Worm (Caenorhabditis elegans) whole organism, young adult: Measurements from ENCODE around the gene ZK809.5.
A peak's percentile ranks its signal among the peaks of the same experiment; 100 is the strongest.

Experiments used
- B0261.1 ChIP-seq: sonication (generic microtip); optimal IDR thresholded peaks from 2 replicates; lab custom pipeline; 2016; ENCODE audit warnings: mild to moderate bottlenecking, missing genetic modification characterization, moderate library complexity, missing compliant biosample characterization
- D2030.7 ChIP-seq: fragments of 200-800 bp; sonication (Bioruptor generic); IDR thresholded peaks from 2 replicates; pipeline ENCODE4 v1.3.6; 2022; ENCODE audit warnings: missing genetic modification reagents, missing genetic modification characterization, missing compliant biosample characterization
- F22D6.2 ChIP-seq: sonication (generic microtip); optimal IDR thresholded peaks from 2 replicates; lab custom pipeline; 2016; ENCODE audit warnings: mild to moderate bottlenecking, missing genetic modification characterization, missing compliant biosample characterization
- F33H1.4 ChIP-seq: fragments of 200-800 bp; sonication (Bioruptor generic); IDR thresholded peaks from 2 replicates; pipeline ENCODE4 v1.3.6; 2022; ENCODE audit warnings: missing genetic modification reagents, missing genetic modification characterization, missing compliant biosample characterization
- F57C9.4 ChIP-seq: sonication (generic microtip); optimal IDR thresholded peaks from 2 replicates; lab custom pipeline; 2017; ENCODE audit warnings: mild to moderate bottlenecking, missing genetic modification characterization, missing compliant biosample characterization
- K11D2.4 ChIP-seq: fragments of 200-800 bp; sonication (Bioruptor generic); IDR thresholded peaks from 2 replicates; pipeline ENCODE4 v1.3.6; 2022; ENCODE audit warnings: missing genetic modification reagents, missing genetic modification characterization, missing compliant biosample characterization
- Y67H2A.10 ChIP-seq: fragments of 200-800 bp; sonication (Bioruptor generic); conservative IDR thresholded peaks from 2 replicates; pipeline ENCODE4 v1.3.6; 2022; ENCODE audit warnings: missing genetic modification reagents, missing genetic modification characterization, missing compliant biosample characterization
- ama-1 ChIP-seq, 3 experiments: fragments of 150-350 bp in 1 of 3; sonication (generic microtip) in 2 of 3; optimal IDR thresholded peaks; 2 replicates each; lab custom pipeline; 2014 to 2018; ENCODE audit warnings: missing biosample characterization in 2 of 3, missing genetic modification characterization in 2 of 3, missing genetic modification reagents in 2 of 3
- cebp-1 ChIP-seq, 2 experiments: fragments of 200-800 bp in 1 of 2; sonication (Bioruptor generic) in 1 of 2; sonication (generic microtip) in 1 of 2; IDR thresholded peaks in 1 of 2; optimal IDR thresholded peaks in 1 of 2; 2 replicates each; pipeline versions ENCODE4 v1.3.6 to Lab custom; 2017 to 2022; ENCODE audit warnings: missing compliant biosample characterization in 2 of 2, missing genetic modification characterization in 2 of 2, mild to moderate bottlenecking in 1 of 2, missing genetic modification reagents in 1 of 2, moderate library complexity in 1 of 2
- cebp-2 ChIP-seq: fragments of 200-800 bp; sonication (Bioruptor generic); IDR thresholded peaks from 2 replicates; pipeline ENCODE4 v1.3.6; 2022; ENCODE audit warnings: missing genetic modification characterization, missing compliant biosample characterization
- ceh-100 ChIP-seq: fragments of 200-800 bp; sonication (Bioruptor generic); IDR thresholded peaks from 2 replicates; pipeline ENCODE4 v1.3.6; 2022; ENCODE audit warnings: missing genetic modification reagents, missing genetic modification characterization, missing compliant biosample characterization
- ceh-27 ChIP-seq: fragments of 200-800 bp; sonication (Bioruptor generic); optimal IDR thresholded peaks from 2 replicates; lab custom pipeline; 2018; ENCODE audit warnings: mild to moderate bottlenecking, missing genetic modification characterization, moderate library complexity, missing compliant biosample characterization
- dox-1 ChIP-seq: fragments of 200-800 bp; sonication (Bioruptor generic); IDR thresholded peaks from 2 replicates; pipeline ENCODE4 v1.3.6; 2022; ENCODE audit warnings: missing genetic modification reagents, missing genetic modification characterization, missing compliant biosample characterization
- dpl-1 ChIP-seq: fragments of 150-350 bp; optimal IDR thresholded peaks from 2 replicates; lab custom pipeline; 2014; ENCODE audit warnings: missing biosample characterization, missing genetic modification reagents, missing genetic modification characterization
- him-1 ChIP-seq: sonication (generic microtip); optimal IDR thresholded peaks from 2 replicates; lab custom pipeline; 2016; ENCODE audit warnings: missing genotype, missing genetic modification reagents, missing genetic modification characterization, missing compliant biosample characterization
- hmg-1.2 ChIP-seq: fragments of 200-800 bp; sonication (Bioruptor generic); IDR thresholded peaks from 2 replicates; pipeline ENCODE4 v1.3.6; 2022; ENCODE audit warnings: missing genetic modification reagents, missing genetic modification characterization, missing compliant biosample characterization
- hmg-20 ChIP-seq: fragments of 200-800 bp; sonication (Bioruptor generic); IDR thresholded peaks from 2 replicates; pipeline ENCODE4 v1.3.6; 2022; ENCODE audit warnings: missing genetic modification reagents, missing genetic modification characterization, missing compliant biosample characterization
- hsf-1 ChIP-seq: fragments of 200-800 bp; sonication (Bioruptor generic); IDR thresholded peaks from 2 replicates; pipeline ENCODE4 v1.3.6; 2022; ENCODE audit warnings: missing genetic modification reagents, missing genetic modification characterization, missing compliant biosample characterization
- let-607 ChIP-seq, 2 experiments: fragments of 200-800 bp in 1 of 2; sonication (Bioruptor generic) in 1 of 2; sonication (generic microtip) in 1 of 2; optimal IDR thresholded peaks; 2 replicates each; lab custom pipeline; 2016 to 2018; ENCODE audit warnings: mild to moderate bottlenecking in 2 of 2, missing compliant biosample characterization in 2 of 2, missing genetic modification characterization in 2 of 2, moderate library complexity in 2 of 2, missing genotype in 1 of 2
- lin-54 ChIP-seq: fragments of 200-800 bp; sonication (Bioruptor generic); optimal IDR thresholded peaks from 2 replicates; lab custom pipeline; 2018; ENCODE audit warnings: mild to moderate bottlenecking, missing genetic modification characterization, missing compliant biosample characterization
- lir-1 ChIP-seq: fragments of 200-800 bp; sonication (Bioruptor generic); conservative IDR thresholded peaks from 2 replicates; pipeline ENCODE4 v1.3.6; 2022; ENCODE audit warnings: missing genetic modification reagents, missing genetic modification characterization, missing compliant biosample characterization
- madf-10 ChIP-seq: sonication (generic microtip); optimal IDR thresholded peaks from 2 replicates; lab custom pipeline; 2016; ENCODE audit warnings: mild to moderate bottlenecking, missing genetic modification characterization, missing compliant biosample characterization
- mcd-1 ChIP-seq: fragments of 200-800 bp; sonication (Bioruptor generic); IDR thresholded peaks from 2 replicates; pipeline ENCODE4 v1.3.6; 2022; ENCODE audit warnings: missing genetic modification reagents, missing genetic modification characterization, missing compliant biosample characterization
- nfyb-1 ChIP-seq: fragments of 200-800 bp; sonication (Bioruptor generic); IDR thresholded peaks from 2 replicates; pipeline ENCODE4 v1.3.6; 2022; ENCODE audit warnings: missing genetic modification reagents, missing genetic modification characterization, missing compliant biosample characterization
- pbrm-1 ChIP-seq: fragments of 200-800 bp; sonication (Bioruptor generic); IDR thresholded peaks from 2 replicates; pipeline ENCODE4 v1.3.6; 2022; ENCODE audit warnings: missing genetic modification reagents, missing genetic modification characterization, missing compliant biosample characterization
- rpc-1 ChIP-seq, 2 experiments: fragments of 150-350 bp in 1 of 2; sonication (generic microtip) in 1 of 2; optimal IDR thresholded peaks; 2 replicates each; lab custom pipeline; 2014 to 2018; ENCODE audit warnings: missing biosample characterization in 1 of 2, missing genetic modification characterization in 1 of 2, missing genetic modification reagents in 1 of 2, missing genotype in 1 of 2
- sdz-38 ChIP-seq: sonication (generic microtip); optimal IDR thresholded peaks from 2 replicates; lab custom pipeline; 2016; ENCODE audit warnings: missing genotype, missing genetic modification characterization, missing compliant biosample characterization
- sea-2 ChIP-seq: fragments of 200-800 bp; sonication (Bioruptor generic); IDR thresholded peaks from 2 replicates; pipeline ENCODE4 v1.3.6; 2022; ENCODE audit warnings: missing genetic modification characterization, missing compliant biosample characterization
- snpc-1.3 ChIP-seq: sonication (generic microtip); optimal IDR thresholded peaks from 2 replicates; lab custom pipeline; 2017; ENCODE audit warnings: missing genetic modification characterization, mild to moderate bottlenecking, missing compliant biosample characterization, antibody characterized with exemption, moderate library complexity, missing genotype, missing genetic modification reagents; ENCODE audit not compliant: insufficient read depth
- snpc-4 ChIP-seq, 5 experiments: fragments of 150-350 bp in 1 of 5; sonication (generic microtip) in 4 of 5; optimal IDR thresholded peaks; 2 replicates each; lab custom pipeline; 2014 to 2018; ENCODE audit warnings: missing genetic modification characterization in 5 of 5, missing biosample characterization in 3 of 5, antibody characterized with exemption in 2 of 5, mild to moderate bottlenecking in 2 of 5, missing compliant biosample characterization in 2 of 5, missing genotype in 2 of 5, moderate library complexity in 2 of 5, missing genetic modification reagents in 1 of 5
- tbp1 ChIP-seq: fragments of 200-800 bp; sonication (Bioruptor generic); optimal IDR thresholded peaks from 2 replicates; lab custom pipeline; 2018; ENCODE audit warnings: mild to moderate bottlenecking, missing genetic modification characterization, missing compliant biosample characterization
- unc-130 ChIP-seq: sonication (generic microtip); optimal IDR thresholded peaks from 2 replicates; lab custom pipeline; 2016; ENCODE audit warnings: missing genetic modification reagents, missing genetic modification characterization, missing compliant biosample characterization
- unc-62 ChIP-seq: fragments of 150-350 bp; optimal IDR thresholded peaks from 2 replicates; lab custom pipeline; 2014; ENCODE audit warnings: missing biosample characterization, missing genetic modification reagents, missing genetic modification characterization
- zfh-2 ChIP-seq: fragments of 200-800 bp; sonication (Bioruptor generic); conservative IDR thresholded peaks from 2 replicates; pipeline ENCODE4 v1.3.6; 2022; ENCODE audit warnings: missing genetic modification reagents, missing genetic modification characterization, missing compliant biosample characterization
- ztf-22 ChIP-seq: fragments of 200-800 bp; sonication (Bioruptor generic); optimal IDR thresholded peaks from 2 replicates; lab custom pipeline; 2018; ENCODE audit warnings: mild to moderate bottlenecking, missing genetic modification characterization, moderate library complexity, missing compliant biosample characterization
- ztf-26 ChIP-seq: sonication (generic microtip); optimal IDR thresholded peaks from 2 replicates; lab custom pipeline; 2017; ENCODE audit warnings: missing genetic modification characterization, missing compliant biosample characterization
- ztf-28 ChIP-seq: fragments of 200-800 bp; sonication (Bioruptor generic); IDR thresholded peaks from 2 replicates; pipeline ENCODE4 v1.3.6; 2022; ENCODE audit warnings: missing genetic modification reagents, missing genetic modification characterization, missing compliant biosample characterization

Gene ZK809.5

DNA sequence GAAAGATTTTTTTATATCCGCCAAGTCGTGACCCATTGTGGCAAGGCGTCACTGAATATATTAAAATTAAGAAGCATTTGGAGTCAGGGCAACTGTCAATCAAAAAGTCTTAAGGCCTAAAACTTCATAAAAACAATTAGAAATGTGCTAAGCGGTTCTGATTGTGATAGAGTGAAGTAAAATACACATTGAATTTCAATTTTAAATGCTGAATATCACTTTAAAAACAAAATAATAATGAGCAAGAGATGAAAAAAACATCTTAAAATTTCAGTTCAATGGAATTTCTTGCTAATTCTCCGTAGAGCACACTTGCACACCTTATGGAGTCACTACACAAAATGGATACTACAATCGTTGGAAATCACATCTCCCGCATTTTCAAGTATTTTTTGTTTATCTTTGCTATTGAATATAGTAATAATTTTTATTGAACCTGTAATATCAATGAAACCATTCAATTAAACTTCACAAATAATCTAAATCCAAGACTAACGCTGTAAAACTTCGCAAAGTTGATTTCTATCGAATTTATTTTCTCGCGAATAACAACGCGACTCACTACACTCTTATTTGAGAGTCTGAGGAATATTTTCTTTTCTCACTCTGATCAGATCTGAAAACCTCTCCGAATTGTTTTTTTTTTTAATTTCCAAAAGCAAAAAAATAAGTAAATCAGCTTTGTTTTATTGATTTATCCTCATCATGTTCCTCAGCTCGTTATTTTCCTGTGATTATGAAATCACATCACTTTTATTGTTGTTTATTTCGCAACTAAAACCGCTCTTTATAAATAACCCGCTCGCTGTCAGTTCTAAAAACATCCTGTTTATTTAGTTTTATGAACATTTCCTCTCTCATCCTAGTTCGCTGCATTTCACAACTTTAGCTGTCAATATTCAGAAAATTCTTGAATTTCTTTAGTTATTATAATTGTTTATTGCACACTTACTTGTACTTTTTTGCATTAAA is 20.8 kb upstream of the ZK809.5 start, which contains the start of gene mars-1 (continued):
- TF ChIP-seq ztf-28 (GFP tag; lab: Robert Waterston, UW): no peak
- TF ChIP-seq tbp1 (GFP tag; lab: Kevin White, UChicago): peak; percentile 43
- TF ChIP-seq nfyb-1 (GFP tag; lab: Robert Waterston, UW): 0 out of 2 replicates have a peak, but pooled peaks have one; percentile 42
- no peak for TF ChIP-seq snpc-1.3 (tag; lab: Kevin White, UChicago)
- TF ChIP-seq hmg-1.2 (GFP tag; lab: Robert Waterston, UW): peak; percentile 31; the same call in 1 of the 2 replicates
- TF ChIP-seq madf-10 (tag; lab: Kevin White, UChicago): peak; percentile 1
- peak; percentile 49 for TF ChIP-seq unc-130 (GFP tag; lab: Kevin White, UChicago)
- no peak for TF ChIP-seq dpl-1 (GFP tag; lab: Kevin White, UChicago)
- no peak for TF ChIP-seq snpc-4 (GFP tag; optimal IDR thresholded peaks at IDR 0.05; lab: Kevin White, UChicago)
- TF ChIP-seq snpc-4 (tag; optimal IDR thresholded peaks at IDR 0.05; lab: Kevin White, UChicago): peak in 2 of 4 experiments; percentile 12 to 41
- TF ChIP-seq F33H1.4 (GFP tag; lab: Robert Waterston, UW): 0 out of 2 replicates have a peak, but pooled peaks have one; percentile 17
- 0 out of 2 replicates have a peak, but pooled peaks have one; percentile 24 for TF ChIP-seq pbrm-1 (GFP tag; lab: Robert Waterston, UW)
- TF ChIP-seq rpc-1 (optimal IDR thresholded peaks at IDR 0.05; lab: Kevin White, UChicago): no peak
- no peak for TF ChIP-seq rpc-1 (tag; optimal IDR thresholded peaks at IDR 0.05; lab: Kevin White, UChicago)
- TF ChIP-seq lin-54 (GFP tag; lab: Kevin White, UChicago): peak; percentile 41
- TF ChIP-seq K11D2.4 (GFP tag; lab: Robert Waterston, UW): 0 out of 2 replicates have a peak, but pooled peaks have one; percentile 31
- TF ChIP-seq B0261.1 (tag; lab: Kevin White, UChicago): no peak
- TF ChIP-seq dox-1: peak; percentile 36; the same call in 1 of the 2 replicates

DNA sequence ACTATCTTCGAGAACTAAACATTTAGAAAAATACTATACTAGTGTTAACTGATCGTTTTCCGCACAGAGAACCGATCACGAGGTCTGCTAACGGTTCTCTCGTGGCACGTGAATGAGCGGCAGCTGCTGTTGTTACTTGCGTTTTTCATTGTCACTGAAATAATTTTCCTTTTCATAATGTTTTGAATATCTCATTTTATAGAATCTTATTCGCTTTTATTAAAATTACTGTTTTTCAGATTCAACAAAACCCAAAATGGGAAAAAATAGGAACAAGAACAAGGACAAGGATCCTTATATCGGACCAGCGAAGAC is 20.2 kb upstream of the ZK809.5 start, which contains the start of gene F58B3.6:
Gene F58B3.6, plus strand, starts transcription at position 240 of the 315 bp plus-strand sequence.
- TF ChIP-seq sdz-38 (tag; lab: Kevin White, UChicago): no peak
- no peak for TF ChIP-seq lir-1
- TF ChIP-seq cebp-1 (GFP tag; IDR thresholded peaks at IDR 0.05; lab: Robert Waterston, UW): no peak
- peak; percentile 46 for TF ChIP-seq cebp-1 (tag; optimal IDR thresholded peaks at IDR 0.05; lab: Kevin White, UChicago)
- no peak for TF ChIP-seq D2030.7 (GFP tag; lab: Robert Waterston, UW)
- TF ChIP-seq cebp-2 (GFP tag; lab: Robert Waterston, UW): no peak
- no peak for TF ChIP-seq F22D6.2 (tag; lab: Kevin White, UChicago)
- peak; percentile 43 for TF ChIP-seq mcd-1
- TF ChIP-seq ceh-100 (GFP tag; lab: Robert Waterston, UW): peak; percentile 58
- TF ChIP-seq snpc-4 (GFP tag; optimal IDR thresholded peaks at IDR 0.05; lab: Kevin White, UChicago): no peak
- TF ChIP-seq snpc-4 (tag; optimal IDR thresholded peaks at IDR 0.05; lab: Kevin White, UChicago): no peak
- no peak for TF ChIP-seq Y67H2A.10 (GFP tag; lab: Robert Waterston, UW)

DNA sequence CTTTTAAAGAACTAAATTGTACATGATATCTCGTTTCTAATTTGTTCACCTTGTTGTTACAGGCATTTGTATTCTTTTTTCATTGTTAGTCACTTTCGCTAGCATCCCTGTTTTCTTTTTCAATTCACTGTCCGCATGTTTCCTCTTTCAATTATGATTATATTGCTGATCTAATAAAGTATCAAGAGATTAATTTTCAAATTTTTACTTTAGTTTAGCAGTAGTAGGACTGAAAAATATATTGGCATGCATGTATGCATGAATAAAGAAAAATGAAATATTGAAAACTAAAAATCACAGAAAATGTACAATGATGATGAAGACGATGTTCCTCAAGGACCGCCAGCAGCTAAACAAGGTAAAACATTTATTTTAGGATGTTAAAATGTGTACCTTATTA is 18.5 kb upstream of the ZK809.5 start, which contains the start of gene rbm-17:
Gene rbm-17, plus strand, starts transcription at position 301 of the 400 bp plus-strand sequence.
- TF ChIP-seq let-607 (tag; optimal IDR thresholded peaks at IDR 0.05; lab: Kevin White, UChicago) (no peak), F57C9.4 (tag; lab: Kevin White, UChicago) (no peak), rpc-1 (optimal IDR thresholded peaks at IDR 0.05; lab: Kevin White, UChicago) (no peak), rpc-1 (tag; optimal IDR thresholded peaks at IDR 0.05; lab: Kevin White, UChicago) (no peak), unc-62 (GFP tag; lab: Kevin White, UChicago) (no peak), D2030.7 (GFP tag; lab: Robert Waterston, UW) (no peak), ceh-27 (GFP tag; lab: Kevin White, UChicago) (no peak), hsf-1 (0 out of 2 replicates have a peak, but pooled peaks have one; percentile 11), ztf-26 (tag; lab: Kevin White, UChicago) (no peak), zfh-2 (GFP tag; lab: Robert Waterston, UW) (no peak), cebp-1 (GFP tag; IDR thresholded peaks at IDR 0.05; lab: Robert Waterston, UW) (no peak), cebp-1 (tag; optimal IDR thresholded peaks at IDR 0.05; lab: Kevin White, UChicago) (peak; percentile 17), ztf-22 (GFP tag; lab: Kevin White, UChicago) (no peak), him-1 (no peak), hmg-20 (GFP tag; lab: Robert Waterston, UW) (no peak), ama-1 (optimal IDR thresholded peaks at IDR 0.05; lab: Kevin White, UChicago) (peak; percentile 36), ama-1 (GFP tag; optimal IDR thresholded peaks at IDR 0.05; lab: Kevin White, UChicago) (no peak), sea-2 (no peak)
